Fruit fly (Drosophila melanogaster) whole organism, embryonic: ENCODE measurements around the gene CG15740.

Source experiments
- CG12659 ChIP-seq: fragments of 200-800 bp; sonication (Bioruptor generic); optimal IDR thresholded peaks from 3 replicates; lab custom pipeline; 2017; ENCODE audit warnings: mild to moderate bottlenecking, missing biosample characterization, missing genetic modification reagents, missing genetic modification characterization
- CG13624 ChIP-seq: fragments of 200-800 bp; sonication (Bioruptor generic); optimal IDR thresholded peaks from 2 replicates; lab custom pipeline; 2016; ENCODE audit warnings: missing biosample characterization, missing genetic modification characterization
- CG43689 ChIP-seq: fragments of 200-800 bp; sonication (Bioruptor generic); IDR thresholded peaks from 2 replicates; pipeline ENCODE4 v1.3.6; 2022; ENCODE audit warnings: missing biosample characterization, missing genetic modification characterization
- CG6854 ChIP-seq: fragments of 200-800 bp; sonication (Bioruptor generic); optimal IDR thresholded peaks from 3 replicates; lab custom pipeline; 2017; ENCODE audit warnings: missing biosample characterization, mild to moderate bottlenecking, missing genetic modification characterization
- Gsc ChIP-seq: fragments of 200-800 bp; sonication (Bioruptor generic); IDR thresholded peaks from 2 replicates; pipeline ENCODE4 v1.3.6; 2022; ENCODE audit warnings: missing biosample characterization, missing genetic modification characterization
- HHEX ChIP-seq: fragments of 200-800 bp; sonication (Bioruptor generic); optimal IDR thresholded peaks from 3 replicates; lab custom pipeline; 2017; ENCODE audit warnings: missing biosample characterization, mild to moderate bottlenecking, missing genetic modification characterization, missing genetic modification reagents
- Hsf ChIP-seq: fragments of 200-800 bp; sonication (Bioruptor generic); optimal IDR thresholded peaks from 3 replicates; lab custom pipeline; 2016; ENCODE audit warnings: missing biosample characterization, missing genetic modification characterization
- Pdp1 ChIP-seq, 2 experiments: fragments of 200-800 bp; sonication (Bioruptor generic); optimal IDR thresholded peaks; 3 replicates each; lab custom pipeline; 2016; ENCODE audit warnings: missing biosample characterization in 2 of 2, missing genetic modification characterization in 2 of 2, mild to moderate bottlenecking in 1 of 2, moderate library complexity in 1 of 2
- Sry-δ ChIP-seq: fragments of 200-800 bp; sonication (Bioruptor generic); optimal IDR thresholded peaks from 2 replicates; lab custom pipeline; 2016; ENCODE audit warnings: missing biosample characterization, missing genetic modification characterization
- mam ChIP-seq: fragments of 200-800 bp; sonication (Bioruptor generic); optimal IDR thresholded peaks from 3 replicates; lab custom pipeline; 2016; ENCODE audit warnings: missing biosample characterization, missing genetic modification characterization
- pfk ChIP-seq: fragments of 200-800 bp; sonication (Bioruptor generic); optimal IDR thresholded peaks from 2 replicates; lab custom pipeline; 2018; ENCODE audit warnings: missing biosample characterization, mild to moderate bottlenecking, missing genetic modification characterization, moderate library complexity
- tna ChIP-seq: fragments of 200-800 bp; sonication (Bioruptor generic); IDR thresholded peaks from 2 replicates; pipeline ENCODE4 v1.3.6; 2022; ENCODE audit warnings: missing biosample characterization, missing genetic modification characterization; ENCODE audit not compliant: partially characterized antibody

DNA sequence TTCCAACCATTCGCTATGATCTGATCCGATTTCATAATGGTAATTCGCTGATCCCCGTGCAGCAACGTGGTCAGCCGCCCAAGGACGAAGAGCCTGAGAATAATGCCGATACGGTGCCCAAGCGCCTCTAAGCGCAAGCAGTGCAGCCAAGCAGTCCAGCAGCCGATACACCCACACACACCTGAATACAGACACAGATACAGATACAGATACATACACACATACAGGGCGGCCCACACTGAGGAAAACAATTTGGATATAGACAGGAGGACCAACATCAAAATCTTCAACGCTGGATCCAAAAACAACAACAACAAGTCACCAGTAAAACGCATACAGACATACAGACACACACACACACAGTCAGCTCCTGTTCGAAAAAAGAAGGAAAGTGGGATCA, 46.0 kb downstream of the CG15740 start:
- TF ChIP-seq Gsc (GFP tag; lab: Robert Waterston, UW) (no peak), mam (no peak), Sry-δ (GFP tag; lab: Kevin White, UChicago) (no peak), HHEX (GFP tag; lab: Kevin White, UChicago) (no peak), tna (GFP tag; lab: Robert Waterston, UW) (no peak), Pdp1 (GFP tag; optimal IDR thresholded peaks at IDR 0.05; lab: Kevin White, UChicago) (no peak), CG12659 (GFP tag; lab: Kevin White, UChicago) (no peak), pfk (GFP tag; lab: Kevin White, UChicago) (no peak), Hsf (GFP tag; lab: Kevin White, UChicago) (no peak), CG43689 (GFP tag; lab: Robert Waterston, UW) (no peak), CG13624 (GFP tag; lab: Kevin White, UChicago) (no peak), CG6854 (GFP tag; lab: Kevin White, UChicago) (no peak)
